Fruit fly (Drosophila melanogaster): ENCODE data around the gene Ncoa6.

Gene Ncoa6

dm6 chr2L:5298978-5299627 lies 27.4 kb downstream of the Ncoa6 start:
- TF ChIP-seq CG7271 (tag; optimal IDR thresholded peaks at IDR 0.05), result no peak
- TF ChIP-seq CG18764 (GFP tag; optimal IDR thresholded peaks at IDR 0.05), result peak; percentile 28
- peak; percentile 83 for TF ChIP-seq nerfin-1 (tag; optimal IDR thresholded peaks at IDR 0.05)
- TF ChIP-seq Gsc (GFP tag; IDR thresholded peaks at IDR 0.05), result peak; percentile 20; the same call in 1 of the 2 replicates
- TF ChIP-seq CG6175 (GFP tag; IDR thresholded peaks at IDR 0.05), result no peak
- TF ChIP-seq B-H2 (GFP tag; optimal IDR thresholded peaks at IDR 0.05), result no peak
- peak; percentile 50; the same call in 1 of the 2 replicates for TF ChIP-seq CG10959 (GFP tag; IDR thresholded peaks at IDR 0.05)
- peak; percentile 84 for TF ChIP-seq az2 (GFP tag; optimal IDR thresholded peaks at IDR 0.05)
- peak in 1 of 2 experiments; percentile 78 for TF ChIP-seq Hr78 (GFP tag; optimal IDR thresholded peaks at IDR 0.05)
- no peak for TF ChIP-seq Sry-δ (GFP tag; optimal IDR thresholded peaks at IDR 0.05)
- TF ChIP-seq CG17186 (GFP tag; optimal IDR thresholded peaks at IDR 0.05), result peak; percentile 28
- TF ChIP-seq CHES-1-like (GFP tag; optimal IDR thresholded peaks at IDR 0.05), result peak; percentile 22
- TF ChIP-seq CG6654 (GFP tag; optimal IDR thresholded peaks at IDR 0.05), result peak; percentile 56
- TF ChIP-seq Blimp-1 (GFP tag; optimal IDR thresholded peaks at IDR 0.05), result peak; percentile 89
- peak; percentile 96 for TF ChIP-seq sens (GFP tag)
- TF ChIP-seq Hmr (GFP tag; optimal IDR thresholded peaks at IDR 0.05), result peak; percentile 86
- TF ChIP-seq tll (GFP tag; optimal IDR thresholded peaks at IDR 0.05), result no peak
- TF ChIP-seq fru (optimal IDR thresholded peaks at IDR 0.05), result no peak
- no peak for TF ChIP-seq Adf1 (GFP tag; IDR thresholded peaks at IDR 0.05)
- no peak for TF ChIP-seq pros (GFP tag; optimal IDR thresholded peaks at IDR 0.05)
- peak; percentile 57 for TF ChIP-seq Usf (GFP tag; optimal IDR thresholded peaks at IDR 0.05)
- peak; percentile 43 for TF ChIP-seq jumu (GFP tag; optimal IDR thresholded peaks at IDR 0.05)
- peak; percentile 29 for TF ChIP-seq crc (GFP tag; optimal IDR thresholded peaks at IDR 0.05)
- TF ChIP-seq scrt (GFP tag; optimal IDR thresholded peaks at IDR 0.05), result peak; percentile 60
- TF ChIP-seq z (GFP tag; IDR thresholded peaks at IDR 0.05), result no peak
- TF ChIP-seq CG8944 (GFP tag; optimal IDR thresholded peaks at IDR 0.05), result peak; percentile 61
- TF ChIP-seq salm (tag; optimal IDR thresholded peaks at IDR 0.05), result peak; percentile 85
- peak; percentile 61 for TF ChIP-seq H2.0 (GFP tag; IDR thresholded peaks at IDR 0.05)
- TF ChIP-seq Taf1 (GFP tag; IDR thresholded peaks at IDR 0.05), result peak; percentile 40; the same call in 1 of the 2 replicates
- TF ChIP-seq zfh2 (GFP tag; optimal IDR thresholded peaks at IDR 0.05), result peak; percentile 57
- peak; percentile 47 for TF ChIP-seq vfl (GFP tag; optimal IDR thresholded peaks at IDR 0.05)
- no peak for TF ChIP-seq usp (GFP tag; optimal IDR thresholded peaks at IDR 0.05)
- TF ChIP-seq pan (optimal IDR thresholded peaks at IDR 0.05), result no peak
- TF ChIP-seq pan (GFP tag; optimal IDR thresholded peaks at IDR 0.05 in 1 of 2, IDR thresholded peaks at IDR 0.05 in 1 of 2), result peak in 1 of 2 experiments; percentile 54
- TF ChIP-seq so (GFP tag; IDR thresholded peaks at IDR 0.05), result peak; percentile 91
- TF ChIP-seq CG7786 (GFP tag; optimal IDR thresholded peaks at IDR 0.05), result peak; percentile 46
- TF ChIP-seq HHEX (GFP tag; optimal IDR thresholded peaks at IDR 0.05), result peak; percentile 69
- TF ChIP-seq sim (GFP tag; IDR thresholded peaks at IDR 0.05), result peak; percentile 60; the same call in 1 of the 2 replicates
- peak; percentile 11 for TF ChIP-seq dm (GFP tag; optimal IDR thresholded peaks at IDR 0.05)
- TF ChIP-seq cg (GFP tag; optimal IDR thresholded peaks at IDR 0.05), result peak; percentile 52
- TF ChIP-seq Oli (tag; optimal IDR thresholded peaks at IDR 0.05), result peak; percentile 95
- TF ChIP-seq gcm2 (GFP tag; optimal IDR thresholded peaks at IDR 0.05), result peak; percentile 70
- peak; percentile 40 for TF ChIP-seq CG12236 (GFP tag; optimal IDR thresholded peaks at IDR 0.05)
- peak; percentile 85 for TF ChIP-seq CG5180 (GFP tag; optimal IDR thresholded peaks at IDR 0.05)
- TF ChIP-seq p53 (GFP tag; optimal IDR thresholded peaks at IDR 0.05), result no peak
- no peak for TF ChIP-seq CG16813 (GFP tag; IDR thresholded peaks at IDR 0.05; ENCODE audit: partially characterized antibody)
- TF ChIP-seq ab (GFP tag; optimal IDR thresholded peaks at IDR 0.05), result peak; percentile 13
- TF ChIP-seq dati (GFP tag; IDR thresholded peaks at IDR 0.05), result no peak
- peak; percentile 42 for TF ChIP-seq sd (tag; optimal IDR thresholded peaks at IDR 0.05)
- no peak for TF ChIP-seq CG3726 (GFP tag; IDR thresholded peaks at IDR 0.05)

All from whole organism, embryonic.